Worm (Caenorhabditis elegans): ENCODE data around the gene T27A10.6.

The T27A10.6 gene

DNA sequence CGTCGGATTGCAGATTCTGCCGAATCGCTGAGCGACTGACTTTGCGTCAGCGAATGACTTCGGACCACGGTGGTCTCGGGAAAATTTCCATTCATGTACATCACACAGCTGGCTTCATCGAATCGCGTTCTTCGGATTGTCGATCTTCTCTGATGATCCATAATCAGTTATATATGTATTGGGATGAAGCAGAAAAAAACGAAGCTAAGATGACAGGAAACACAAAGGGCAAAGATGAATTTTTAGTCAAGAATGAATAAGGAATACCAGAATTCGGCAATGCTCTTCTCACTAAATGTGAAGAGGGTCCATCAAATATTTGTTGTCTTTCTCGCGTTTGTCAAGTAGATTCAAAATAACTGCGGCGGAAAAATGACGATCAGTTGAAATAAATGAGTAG lies 21.1 kb upstream of the T27A10.6 start, which contains the start of gene del-9:
del-9 (minus strand) TSS at position 101 of the 400 bp plus-strand sequence.
- TF ChIP-seq hrde-1 (tag; optimal IDR thresholded peaks at IDR 0.05; ENCODE audit: borderline replicate concordance) (no peak), ccch-3 (GFP tag; optimal IDR thresholded peaks at IDR 0.05) (no peak)

DNA sequence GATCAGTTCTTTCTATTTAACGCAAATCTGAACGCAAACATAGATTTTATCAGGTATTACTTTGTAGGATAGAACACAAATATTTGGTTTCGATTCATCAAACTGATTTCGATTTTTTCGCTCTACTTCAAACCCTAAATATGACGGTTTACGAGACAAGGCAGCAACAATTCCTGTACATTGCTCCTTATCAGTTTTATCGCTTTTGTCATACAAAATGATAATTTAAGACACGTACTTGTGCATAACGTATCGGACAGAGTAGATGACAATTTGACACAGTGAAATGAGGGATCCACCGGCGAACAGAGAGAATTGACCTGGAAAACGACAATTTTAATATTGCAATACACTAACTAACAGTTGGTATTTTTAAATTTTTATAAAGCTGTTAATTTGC lies 17.5 kb upstream of the T27A10.6 start:
- no peak for TF ChIP-seq ceh-58 (GFP tag; IDR thresholded peaks at IDR 0.05)
- TF ChIP-seq C17E4.6 (GFP tag; IDR thresholded peaks at IDR 0.05): no peak
- TF ChIP-seq dpl-1 (GFP tag; optimal IDR thresholded peaks at IDR 0.05): no peak
- no peak for TF ChIP-seq ztf-18 (tag; optimal IDR thresholded peaks at IDR 0.05)
- peak; percentile 13 to 21 for TF ChIP-seq let-607 (tag; optimal IDR thresholded peaks at IDR 0.05)
- no peak for TF ChIP-seq snpc-1.1 (tag; optimal IDR thresholded peaks at IDR 0.05; ENCODE audit: insufficient read depth)
- no peak for TF ChIP-seq chd-7 (tag; optimal IDR thresholded peaks at IDR 0.05)
- peak; percentile 83 for TF ChIP-seq nhr-80 (tag; optimal IDR thresholded peaks at IDR 0.05)

DNA sequence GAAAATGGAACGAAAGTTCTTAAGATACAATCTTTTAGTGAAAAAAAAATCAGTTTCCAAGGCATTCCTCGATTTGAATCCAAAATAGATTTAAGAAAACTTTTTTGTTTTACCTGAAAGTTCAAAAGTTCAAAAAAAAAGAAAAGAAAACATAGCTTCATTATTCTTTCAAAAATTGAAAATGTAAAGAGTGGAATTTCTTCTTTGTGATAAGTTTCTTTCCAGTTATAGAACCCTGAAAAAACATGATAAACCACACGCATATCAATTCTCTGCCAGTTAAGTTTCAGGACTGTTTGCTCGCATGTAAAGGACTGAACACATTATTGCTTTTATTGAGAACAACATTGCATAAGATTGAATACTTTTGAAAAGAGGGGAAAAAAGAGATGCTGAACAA lies 15.6 kb upstream of the T27A10.6 start:
- TF ChIP-seq lag-1 (GFP tag; IDR thresholded peaks at IDR 0.05) (no peak), madf-10 (tag; optimal IDR thresholded peaks at IDR 0.05) (no peak), let-526 (GFP tag; IDR thresholded peaks at IDR 0.05) (no peak), snpc-1.3 (tag; optimal IDR thresholded peaks at IDR 0.05; ENCODE audit: insufficient read depth) (no peak), rpc-1 (optimal IDR thresholded peaks at IDR 0.05) (no peak), rpc-1 (tag; optimal IDR thresholded peaks at IDR 0.05) (no peak), cebp-2 (GFP tag; IDR thresholded peaks at IDR 0.05) (no peak), snpc-3.4 (tag; optimal IDR thresholded peaks at IDR 0.05) (no peak), T26A5.8 (tag; optimal IDR thresholded peaks at IDR 0.05) (no peak), ceh-79 (tag; optimal IDR thresholded peaks at IDR 0.05) (no peak), xnd-1 (tag; optimal IDR thresholded peaks at IDR 0.05) (no peak), Y67H2A.10 (GFP tag; conservative IDR thresholded peaks at IDR 0.05) (no peak), ets-4 (GFP tag; optimal IDR thresholded peaks at IDR 0.05) (no peak), ceh-40 (GFP tag; IDR thresholded peaks at IDR 0.05) (no peak), lin-26 (GFP tag; IDR thresholded peaks at IDR 0.05) (no peak), F49E8.2 (tag; optimal IDR thresholded peaks at IDR 0.05; ENCODE audit: insufficient read depth) (no peak), efl-1 (GFP tag; optimal IDR thresholded peaks at IDR 0.05) (no peak), mel-28 (tag; optimal IDR thresholded peaks at IDR 0.05; ENCODE audit: borderline replicate concordance) (no peak)

DNA sequence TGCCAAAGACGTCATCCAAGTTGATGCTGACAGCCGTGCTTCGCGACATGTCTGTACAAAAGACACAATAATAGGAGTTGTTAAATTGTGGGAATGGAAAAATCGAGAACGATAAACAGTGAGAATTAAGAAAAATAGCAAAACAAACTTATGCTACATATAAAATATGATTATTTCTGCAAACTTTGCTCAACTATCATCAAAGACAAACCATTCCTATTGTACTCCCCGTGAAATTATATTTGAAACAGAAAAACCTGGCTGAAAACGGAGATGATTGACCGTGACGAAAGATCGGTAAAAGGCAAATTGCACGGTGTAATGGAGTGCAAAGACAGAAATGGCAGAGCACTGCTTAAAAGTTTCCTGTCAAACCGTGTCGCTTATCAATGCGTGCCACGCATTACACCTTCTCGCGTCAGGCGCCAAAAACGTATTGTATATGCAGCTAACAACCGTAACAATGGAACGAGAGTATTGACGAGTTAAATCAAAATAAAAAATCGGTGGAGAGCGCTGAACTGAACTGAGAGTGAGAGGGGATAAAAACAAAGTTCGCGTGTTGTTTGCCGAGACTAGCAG lies 15.0 kb upstream of the T27A10.6 start, which contains the start of gene C18B2.5:
C18B2.5 (minus strand) TSS at position 51 of the 582 bp plus-strand sequence.
- peak; percentile 74 for TF ChIP-seq let-526 (GFP tag; IDR thresholded peaks at IDR 0.05)
- peak; percentile 74 for TF ChIP-seq dox-1 (GFP tag; IDR thresholded peaks at IDR 0.05)
- peak; percentile 80 for TF ChIP-seq ets-4 (GFP tag; optimal IDR thresholded peaks at IDR 0.05)
- TF ChIP-seq nhr-80 (tag; optimal IDR thresholded peaks at IDR 0.05): peak; percentile 98
- TF ChIP-seq let-607 (tag; optimal IDR thresholded peaks at IDR 0.05): peak; percentile 19 to 82
- no peak for TF ChIP-seq bed-1 (GFP tag; IDR thresholded peaks at IDR 0.05)

DNA sequence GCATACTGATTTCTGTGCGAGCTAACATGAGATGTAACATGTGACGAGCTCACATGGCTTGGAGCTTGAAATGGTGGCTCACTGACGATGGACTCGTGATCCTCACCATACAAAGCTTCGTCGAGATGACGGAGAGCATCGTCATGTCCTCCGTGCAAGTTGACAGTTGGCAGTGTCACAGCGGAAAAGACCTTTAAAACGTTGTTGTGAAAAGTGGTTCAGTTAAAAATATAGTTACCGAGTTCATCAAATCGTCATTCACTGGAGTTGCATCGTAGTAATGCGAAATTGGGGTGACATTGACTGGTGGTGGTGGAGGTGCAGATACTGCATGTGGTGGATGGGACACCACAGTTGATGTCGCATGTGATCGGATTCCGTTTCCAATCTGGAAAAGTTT lies 14.3 kb upstream of the T27A10.6 start:
- TF ChIP-seq lir-1 (GFP tag; conservative IDR thresholded peaks at IDR 0.05): no peak
- TF ChIP-seq F37B4.10 (GFP tag; IDR thresholded peaks at IDR 0.05): no peak
- no peak for TF ChIP-seq nhr-80 (tag; optimal IDR thresholded peaks at IDR 0.05)
- TF ChIP-seq Y53G8AR.9 (GFP tag; conservative IDR thresholded peaks at IDR 0.05): no peak
- no peak for TF ChIP-seq ets-4 (GFP tag; optimal IDR thresholded peaks at IDR 0.05)
- no peak for TF ChIP-seq lin-40 (tag; optimal IDR thresholded peaks at IDR 0.05)
- TF ChIP-seq madf-8 (GFP tag; conservative IDR thresholded peaks at IDR 0.05): no peak
- no peak for TF ChIP-seq dox-1 (GFP tag; IDR thresholded peaks at IDR 0.05)
